Worm (Caenorhabditis elegans) whole organism, young adult: ENCODE measurements around the gene mtch-1.

Experiments used
- B0336.3 ChIP-seq: fragments of 200-800 bp; sonication (Bioruptor generic); IDR thresholded peaks from 2 replicates; pipeline ENCODE4 v1.3.6; 2022; ENCODE audit warnings: missing genetic modification characterization, missing compliant biosample characterization
- F23B12.7 ChIP-seq: sonication (generic microtip); optimal IDR thresholded peaks from 2 replicates; lab custom pipeline; 2017; ENCODE audit warnings: missing genetic modification characterization, mild to moderate bottlenecking, missing compliant biosample characterization, antibody characterized with exemption, moderate library complexity; ENCODE audit not compliant: insufficient read depth
- F33H1.4 ChIP-seq: fragments of 200-800 bp; sonication (Bioruptor generic); IDR thresholded peaks from 2 replicates; pipeline ENCODE4 v1.3.6; 2022; ENCODE audit warnings: missing genetic modification reagents, missing genetic modification characterization, missing compliant biosample characterization
- F49E8.2 ChIP-seq: sonication (generic microtip); optimal IDR thresholded peaks from 3 replicates; lab custom pipeline; 2017; ENCODE audit warnings: missing genetic modification characterization, mild to moderate bottlenecking, missing compliant biosample characterization, antibody characterized with exemption, moderate library complexity; ENCODE audit not compliant: insufficient read depth
- K12H6.12 ChIP-seq: fragments of 200-800 bp; sonication (Bioruptor generic); optimal IDR thresholded peaks from 2 replicates; lab custom pipeline; 2018; ENCODE audit warnings: mild to moderate bottlenecking, missing genetic modification characterization, missing compliant biosample characterization
- ZK185.1 ChIP-seq: sonication (generic microtip); optimal IDR thresholded peaks from 2 replicates; lab custom pipeline; 2016; ENCODE audit warnings: mild to moderate bottlenecking, missing genetic modification characterization, missing compliant biosample characterization; ENCODE audit not compliant: poor library complexity, severe bottlenecking
- ama-1 ChIP-seq, 3 experiments: fragments of 150-350 bp in 1 of 3; sonication (generic microtip) in 2 of 3; optimal IDR thresholded peaks; 2 replicates each; lab custom pipeline; 2014 to 2018; ENCODE audit warnings: missing biosample characterization in 2 of 3, missing genetic modification characterization in 2 of 3, missing genetic modification reagents in 2 of 3
- aptf-2 ChIP-seq: fragments of 200-800 bp; sonication (Bioruptor generic); conservative IDR thresholded peaks from 2 replicates; pipeline ENCODE4 v1.3.6; 2022; ENCODE audit warnings: missing genetic modification reagents, missing genetic modification characterization, missing compliant biosample characterization
- attf-5 ChIP-seq: fragments of 200-800 bp; sonication (Bioruptor generic); optimal IDR thresholded peaks from 2 replicates; lab custom pipeline; 2018; ENCODE audit warnings: mild to moderate bottlenecking, missing genetic modification characterization, missing compliant biosample characterization
- ccch-3 ChIP-seq: fragments of 200-800 bp; sonication (Bioruptor generic); optimal IDR thresholded peaks from 2 replicates; lab custom pipeline; 2018; ENCODE audit warnings: mild to moderate bottlenecking, missing genetic modification characterization, missing compliant biosample characterization
- cebp-1 ChIP-seq, 2 experiments: fragments of 200-800 bp in 1 of 2; sonication (Bioruptor generic) in 1 of 2; sonication (generic microtip) in 1 of 2; IDR thresholded peaks in 1 of 2; optimal IDR thresholded peaks in 1 of 2; 2 replicates each; pipeline versions ENCODE4 v1.3.6 to Lab custom; 2017 to 2022; ENCODE audit warnings: missing compliant biosample characterization in 2 of 2, missing genetic modification characterization in 2 of 2, mild to moderate bottlenecking in 1 of 2, missing genetic modification reagents in 1 of 2, moderate library complexity in 1 of 2
- ceh-27 ChIP-seq: fragments of 200-800 bp; sonication (Bioruptor generic); optimal IDR thresholded peaks from 2 replicates; lab custom pipeline; 2018; ENCODE audit warnings: mild to moderate bottlenecking, missing genetic modification characterization, moderate library complexity, missing compliant biosample characterization
- ceh-91 ChIP-seq: fragments of 200-800 bp; sonication (Bioruptor generic); IDR thresholded peaks from 2 replicates; pipeline ENCODE4 v1.3.6; 2022; ENCODE audit warnings: missing genetic modification reagents, missing genetic modification characterization, missing compliant biosample characterization
- dpff-1 ChIP-seq: sonication (generic microtip); optimal IDR thresholded peaks from 2 replicates; lab custom pipeline; 2017; ENCODE audit warnings: mild to moderate bottlenecking, missing genetic modification characterization, missing compliant biosample characterization
- efl-1 ChIP-seq: fragments of 150-350 bp; optimal IDR thresholded peaks from 2 replicates; lab custom pipeline; 2014; ENCODE audit warnings: missing biosample characterization, missing genetic modification reagents, missing genetic modification characterization
- egrh-3 ChIP-seq: fragments of 200-800 bp; sonication (Bioruptor generic); IDR thresholded peaks from 2 replicates; pipeline ENCODE4 v1.3.6; 2022; ENCODE audit warnings: missing genetic modification reagents, missing genetic modification characterization, missing compliant biosample characterization
- fkh-3 ChIP-seq: sonication (generic microtip); optimal IDR thresholded peaks from 2 replicates; lab custom pipeline; 2016; ENCODE audit warnings: mild to moderate bottlenecking, missing genetic modification characterization, missing compliant biosample characterization
- hrde-1 ChIP-seq: sonication (generic microtip); optimal IDR thresholded peaks from 2 replicates; lab custom pipeline; 2016; ENCODE audit warnings: missing genetic modification characterization, mild to moderate bottlenecking, missing compliant biosample characterization, moderate library complexity, missing genotype, missing genetic modification reagents, borderline replicate concordance
- hsf-1 ChIP-seq: fragments of 200-800 bp; sonication (Bioruptor generic); IDR thresholded peaks from 2 replicates; pipeline ENCODE4 v1.3.6; 2022; ENCODE audit warnings: missing genetic modification reagents, missing genetic modification characterization, missing compliant biosample characterization
- let-607 ChIP-seq, 2 experiments: fragments of 200-800 bp in 1 of 2; sonication (Bioruptor generic) in 1 of 2; sonication (generic microtip) in 1 of 2; optimal IDR thresholded peaks; 2 replicates each; lab custom pipeline; 2016 to 2018; ENCODE audit warnings: mild to moderate bottlenecking in 2 of 2, missing compliant biosample characterization in 2 of 2, missing genetic modification characterization in 2 of 2, moderate library complexity in 2 of 2, missing genotype in 1 of 2
- madf-10 ChIP-seq: sonication (generic microtip); optimal IDR thresholded peaks from 2 replicates; lab custom pipeline; 2016; ENCODE audit warnings: mild to moderate bottlenecking, missing genetic modification characterization, missing compliant biosample characterization
- madf-3 ChIP-seq: fragments of 200-800 bp; sonication (Bioruptor generic); IDR thresholded peaks from 2 replicates; pipeline ENCODE4 v1.3.6; 2022; ENCODE audit warnings: missing genetic modification reagents, missing genetic modification characterization, missing compliant biosample characterization
- madf-8 ChIP-seq: fragments of 200-800 bp; sonication (Bioruptor generic); conservative IDR thresholded peaks from 2 replicates; pipeline ENCODE4 v1.3.6; 2022; ENCODE audit warnings: missing genetic modification reagents, missing genetic modification characterization, missing compliant biosample characterization
- nfya-2 ChIP-seq: fragments of 200-800 bp; sonication (Bioruptor generic); IDR thresholded peaks from 2 replicates; pipeline ENCODE4 v1.3.6; 2022; ENCODE audit warnings: missing genetic modification reagents, missing genetic modification characterization, missing compliant biosample characterization
- snpc-1.1 ChIP-seq: sonication (generic microtip); optimal IDR thresholded peaks from 2 replicates; lab custom pipeline; 2017; ENCODE audit warnings: missing genetic modification characterization, mild to moderate bottlenecking, missing compliant biosample characterization, antibody characterized with exemption, moderate library complexity, missing genotype, missing genetic modification reagents; ENCODE audit not compliant: insufficient read depth
- snpc-1.3 ChIP-seq: sonication (generic microtip); optimal IDR thresholded peaks from 2 replicates; lab custom pipeline; 2017; ENCODE audit warnings: missing genetic modification characterization, mild to moderate bottlenecking, missing compliant biosample characterization, antibody characterized with exemption, moderate library complexity, missing genotype, missing genetic modification reagents; ENCODE audit not compliant: insufficient read depth
- sptf-2 ChIP-seq: fragments of 200-800 bp; sonication (Bioruptor generic); optimal IDR thresholded peaks from 2 replicates; lab custom pipeline; 2018; ENCODE audit warnings: mild to moderate bottlenecking, missing genetic modification characterization, missing compliant biosample characterization
- tbp1 ChIP-seq: fragments of 200-800 bp; sonication (Bioruptor generic); optimal IDR thresholded peaks from 2 replicates; lab custom pipeline; 2018; ENCODE audit warnings: mild to moderate bottlenecking, missing genetic modification characterization, missing compliant biosample characterization
- unc-130 ChIP-seq: sonication (generic microtip); optimal IDR thresholded peaks from 2 replicates; lab custom pipeline; 2016; ENCODE audit warnings: missing genetic modification reagents, missing genetic modification characterization, missing compliant biosample characterization
- unc-62 ChIP-seq: fragments of 150-350 bp; optimal IDR thresholded peaks from 2 replicates; lab custom pipeline; 2014; ENCODE audit warnings: missing biosample characterization, missing genetic modification reagents, missing genetic modification characterization
- zfh-2 ChIP-seq: fragments of 200-800 bp; sonication (Bioruptor generic); conservative IDR thresholded peaks from 2 replicates; pipeline ENCODE4 v1.3.6; 2022; ENCODE audit warnings: missing genetic modification reagents, missing genetic modification characterization, missing compliant biosample characterization
- ztf-22 ChIP-seq: fragments of 200-800 bp; sonication (Bioruptor generic); optimal IDR thresholded peaks from 2 replicates; lab custom pipeline; 2018; ENCODE audit warnings: mild to moderate bottlenecking, missing genetic modification characterization, moderate library complexity, missing compliant biosample characterization
- ztf-25 ChIP-seq: fragments of 200-800 bp; sonication (Bioruptor generic); IDR thresholded peaks from 2 replicates; pipeline ENCODE4 v1.3.6; 2022; ENCODE audit warnings: missing genetic modification reagents, missing genetic modification characterization, missing compliant biosample characterization
- ztf-3 ChIP-seq: fragments of 200-800 bp; sonication (Bioruptor generic); optimal IDR thresholded peaks from 2 replicates; lab custom pipeline; 2018; ENCODE audit warnings: mild to moderate bottlenecking, missing genetic modification characterization, missing compliant biosample characterization

mtch-1 gene

ce11 chrII:7353027-7353426 lies 20.9 kb downstream of the mtch-1 start (continued):
- TF ChIP-seq attf-5 (GFP tag; lab: Kevin White, UChicago) (no peak), snpc-1.3 (tag; lab: Kevin White, UChicago) (no peak), cebp-1 (GFP tag; IDR thresholded peaks at IDR 0.05; lab: Robert Waterston, UW) (no peak), cebp-1 (tag; optimal IDR thresholded peaks at IDR 0.05; lab: Kevin White, UChicago) (no peak), nfya-2 (GFP tag; lab: Robert Waterston, UW) (no peak), madf-8 (peak; percentile 56; the same call in 1 of the 2 replicates), hrde-1 (no peak), ztf-25 (GFP tag; lab: Robert Waterston, UW) (no peak), unc-62 (GFP tag; lab: Kevin White, UChicago) (no peak), ccch-3 (GFP tag; lab: Kevin White, UChicago) (no peak), ama-1 (optimal IDR thresholded peaks at IDR 0.05; lab: Kevin White, UChicago) (no peak), ama-1 (GFP tag; optimal IDR thresholded peaks at IDR 0.05; lab: Kevin White, UChicago) (no peak), dpff-1 (tag; lab: Kevin White, UChicago) (no peak), egrh-3 (GFP tag; lab: Robert Waterston, UW) (peak; percentile 29; the same call in 1 of the 2 replicates), K12H6.12 (tag; lab: Kevin White, UChicago) (no peak), F23B12.7 (tag; lab: Kevin White, UChicago) (no peak), ztf-22 (GFP tag; lab: Kevin White, UChicago) (no peak), ceh-91 (GFP tag; lab: Robert Waterston, UW) (peak; percentile 58)

DNA sequence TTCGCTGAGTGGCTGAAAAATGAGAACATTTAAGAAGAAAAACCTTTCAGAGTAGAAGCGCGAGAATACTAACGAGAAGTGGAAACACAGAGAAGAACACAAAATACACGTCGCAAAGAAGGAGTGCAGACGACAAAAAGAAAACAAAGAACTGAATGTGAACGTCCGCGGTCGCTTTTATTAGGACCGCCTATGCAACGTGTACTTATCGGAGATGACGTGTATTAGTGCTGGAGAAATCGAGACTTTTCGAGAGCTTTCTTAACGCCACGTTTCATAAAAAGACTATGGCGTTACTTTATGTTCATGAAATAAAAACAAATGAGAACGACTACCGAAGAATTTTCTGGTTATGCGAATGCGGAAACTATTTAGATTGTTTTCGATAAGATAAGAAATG lies 21.5 kb downstream of the mtch-1 start, which contains the start of gene hsp-4:
TSS of gene hsp-4 (minus strand) at position 139 of the 400 bp plus-strand sequence.
- no peak for TF ChIP-seq madf-3 (GFP tag; lab: Robert Waterston, UW)
- no peak for TF ChIP-seq efl-1 (GFP tag; lab: Kevin White, UChicago)
- no peak for TF ChIP-seq madf-10 (tag; lab: Kevin White, UChicago)
- TF ChIP-seq let-607 (tag; optimal IDR thresholded peaks at IDR 0.05; lab: Kevin White, UChicago): peak in 1 of 2 experiments; percentile 70
- TF ChIP-seq aptf-2 (GFP tag; lab: Robert Waterston, UW): 0 out of 2 replicates have a peak, but pooled peaks have one; percentile 9
- TF ChIP-seq snpc-1.1: no peak
- TF ChIP-seq fkh-3 (tag; lab: Kevin White, UChicago): no peak
- no peak for TF ChIP-seq ceh-27 (GFP tag; lab: Kevin White, UChicago)
- TF ChIP-seq tbp1 (GFP tag; lab: Kevin White, UChicago): no peak
- no peak for TF ChIP-seq ztf-3 (GFP tag; lab: Kevin White, UChicago)
- TF ChIP-seq hsf-1 (GFP tag; lab: Robert Waterston, UW): peak; percentile 54; the same call in 1 of the 2 replicates

DNA sequence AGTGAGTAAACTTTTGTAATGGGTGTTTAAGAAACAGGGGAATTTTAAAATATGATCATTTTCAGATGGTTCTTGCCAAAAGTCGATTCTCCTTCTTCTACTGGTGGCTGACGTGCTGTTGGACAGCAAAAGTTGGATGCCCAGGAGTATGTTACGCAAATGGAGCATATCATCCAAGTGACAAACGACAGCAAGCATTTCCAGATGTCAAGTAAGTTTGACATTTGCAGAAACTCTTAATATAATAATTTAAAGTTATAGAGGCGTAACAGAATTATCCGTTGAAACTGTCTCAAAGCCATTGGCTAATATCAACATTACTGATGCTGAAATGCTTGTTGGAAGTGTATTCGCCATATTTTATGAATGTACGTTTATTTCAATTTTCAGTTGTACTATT lies 25.9 kb downstream of the mtch-1 start:
- TF ChIP-seq B0336.3 (no peak), ZK185.1 (no peak), zfh-2 (GFP tag; lab: Robert Waterston, UW) (no peak), unc-130 (GFP tag; lab: Kevin White, UChicago) (no peak), sptf-2 (GFP tag; lab: Kevin White, UChicago) (no peak), F33H1.4 (GFP tag; lab: Robert Waterston, UW) (no peak), F49E8.2 (tag; lab: Kevin White, UChicago) (no peak)
